Fruit fly (Drosophila melanogaster) ovary, adult (tissue): ENCODE data around the gene CG14459.

Source experiments
- CG17801 ChIP-seq: fragments of 200-800 bp; optimal IDR thresholded peaks from 2 replicates; lab custom pipeline; 2019; ENCODE audit warnings: missing biosample characterization, mild to moderate bottlenecking, missing genetic modification characterization, moderate library complexity; ENCODE audit not compliant: partially characterized antibody

Gene CG14459

dm6 chr3L:22637866-22638534 lies at the start of gene CG14459:
TSS of gene CG14459 (minus strand) at chr3L:22637916.
- TF ChIP-seq CG17801 (GFP tag; lab: Kevin White, UChicago) = no peak

DNA sequence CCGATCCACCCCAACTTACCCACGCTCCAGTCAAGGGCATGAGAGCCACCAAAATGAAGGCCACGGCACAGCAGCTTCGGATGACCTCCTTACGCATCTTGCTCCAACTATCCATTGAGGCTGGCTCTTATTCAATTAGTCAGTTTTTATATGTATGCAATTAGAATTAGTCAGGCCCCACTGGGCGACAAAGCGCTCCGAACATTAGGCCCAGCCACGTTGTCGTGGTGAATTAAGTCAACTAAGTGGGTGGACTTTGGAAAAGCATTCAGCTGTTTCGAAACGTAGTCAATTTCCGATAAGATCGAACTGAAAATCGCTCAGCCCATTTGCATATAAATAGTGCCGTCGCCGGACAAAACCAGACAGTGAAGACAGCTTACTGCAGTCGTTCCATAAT lies 49.3 kb upstream of the CG14459 start, which contains the start of the genes CG14455 and CG14456:
CG14455 (minus strand) TSS at position 101 of the 400 bp plus-strand sequence.
CG14456 (plus strand) TSS at position 236 of the 400 bp plus-strand sequence.
- no peak for TF ChIP-seq CG17801 (GFP tag; lab: Kevin White, UChicago)

DNA sequence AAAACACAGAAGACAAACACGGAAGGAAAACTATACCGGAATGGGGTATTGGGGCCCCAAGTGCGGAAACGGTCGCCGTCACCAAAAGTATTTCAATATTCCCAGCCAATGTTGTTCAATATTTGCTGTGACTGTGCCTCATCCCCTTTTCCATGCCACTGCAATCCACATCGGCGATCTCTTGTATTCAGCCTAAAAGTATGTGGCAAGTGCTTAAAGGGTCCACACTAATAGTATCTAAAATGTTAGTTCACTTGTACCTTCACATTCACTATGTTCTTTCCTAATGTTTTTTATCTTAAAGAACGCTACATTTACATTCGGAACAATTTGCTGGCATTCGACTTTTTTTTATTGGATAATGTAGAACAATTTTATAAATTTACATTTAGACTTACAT lies 43.2 kb upstream of the CG14459 start:
- TF ChIP-seq CG17801 (GFP tag; lab: Kevin White, UChicago) = no peak

DNA sequence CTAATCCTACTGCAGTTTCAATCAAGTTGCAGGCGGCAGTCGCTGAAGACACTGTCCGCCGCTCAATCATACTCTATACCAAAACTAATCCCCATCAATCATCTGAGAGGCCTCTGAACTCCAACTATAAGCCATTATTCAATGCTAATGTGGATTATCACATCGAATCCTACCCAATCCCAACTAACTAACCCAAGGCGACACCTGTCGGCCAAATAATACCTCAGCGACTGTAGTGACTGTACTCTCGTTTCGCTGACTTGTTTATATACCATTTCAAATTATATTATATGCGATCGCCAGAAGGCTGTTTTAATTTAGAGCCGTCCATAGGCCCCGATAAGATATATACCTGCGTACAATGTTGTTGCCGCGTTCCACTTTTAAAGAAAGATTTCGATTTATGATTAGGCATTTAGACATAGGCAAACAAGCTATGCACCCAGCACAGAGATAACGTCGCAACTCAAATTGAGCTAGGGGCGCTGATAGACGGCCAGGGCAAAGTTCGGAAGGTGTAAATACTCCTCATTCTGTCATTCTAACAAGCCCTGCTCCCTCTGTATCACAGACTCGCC lies 34.1 kb upstream of the CG14459 start:
- TF ChIP-seq CG17801 (GFP tag; lab: Kevin White, UChicago) = no peak

dm6 chr3L:22670174-22670573 lies 32.5 kb upstream of the CG14459 start:
- no peak for TF ChIP-seq CG17801 (GFP tag; lab: Kevin White, UChicago)

dm6 chr3L:22669275-22670006 lies 31.7 kb upstream of the CG14459 start, which contains the start of gene Jhbp6:
TSS of gene Jhbp6 (plus strand) at chr3L:22669956.
- TF ChIP-seq CG17801 (GFP tag; lab: Kevin White, UChicago) = no peak

dm6 chr3L:22665110-22665509 lies 27.4 kb upstream of the CG14459 start:
- no peak for TF ChIP-seq CG17801 (GFP tag; lab: Kevin White, UChicago)

DNA sequence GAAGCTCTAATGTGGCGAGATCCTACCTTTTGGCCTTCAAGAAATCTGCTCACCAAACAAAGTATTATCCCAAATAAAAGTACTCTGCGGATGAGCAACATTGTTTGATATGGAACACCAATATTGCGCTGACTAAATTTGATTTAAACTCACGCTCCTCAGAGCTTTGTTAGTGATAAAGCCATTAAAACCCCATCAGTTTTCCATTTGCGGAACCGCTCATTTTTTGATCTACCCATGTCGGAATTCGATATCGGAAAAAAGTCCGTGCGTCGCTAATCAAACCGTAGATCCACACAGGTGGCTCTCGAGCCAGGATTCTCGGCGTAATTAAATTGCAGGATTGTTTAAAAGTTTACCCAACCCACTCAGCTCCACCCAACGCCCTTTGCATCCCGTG lies 14.7 kb upstream of the CG14459 start, which contains the start of gene CG33772:
CG33772 (minus strand) TSS at position 101 of the 400 bp plus-strand sequence.
- no peak for TF ChIP-seq CG17801 (GFP tag; lab: Kevin White, UChicago)

dm6 chr3L:22649096-22649495 lies 11.4 kb upstream of the CG14459 start, which contains the start of gene CG33771:
TSS of gene CG33771 (plus strand) at chr3L:22649396.
- no peak for TF ChIP-seq CG17801 (GFP tag; lab: Kevin White, UChicago)

dm6 chr3L:22648372-22648771 lies 10.7 kb upstream of the CG14459 start, which contains the start of gene CG33770:
TSS of gene CG33770 (plus strand) at chr3L:22648672.
- no peak for TF ChIP-seq CG17801 (GFP tag; lab: Kevin White, UChicago)

DNA sequence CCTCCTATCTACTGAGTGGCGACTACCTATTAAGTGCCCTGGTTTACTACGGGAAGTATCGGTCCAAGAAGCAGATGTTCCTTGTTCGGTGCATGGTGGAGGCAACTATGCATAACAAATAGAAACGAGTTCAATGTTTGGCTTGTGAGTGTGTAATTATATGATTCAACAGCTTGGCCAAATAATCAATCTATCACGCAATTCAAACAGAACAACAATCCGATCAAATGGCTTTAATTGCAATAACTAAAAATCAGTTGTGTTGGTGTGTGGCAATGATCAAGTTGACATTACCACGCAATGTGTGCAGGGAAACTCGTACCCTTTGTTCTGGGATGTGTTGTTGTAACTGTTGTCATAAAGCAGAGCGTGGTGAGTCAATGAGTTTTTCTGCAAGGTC lies 9.9 kb upstream of the CG14459 start, which contains the start of gene CG33769:
CG33769 (plus strand) TSS at position 301 of the 400 bp plus-strand sequence.
- no peak for TF ChIP-seq CG17801 (GFP tag; lab: Kevin White, UChicago)

DNA sequence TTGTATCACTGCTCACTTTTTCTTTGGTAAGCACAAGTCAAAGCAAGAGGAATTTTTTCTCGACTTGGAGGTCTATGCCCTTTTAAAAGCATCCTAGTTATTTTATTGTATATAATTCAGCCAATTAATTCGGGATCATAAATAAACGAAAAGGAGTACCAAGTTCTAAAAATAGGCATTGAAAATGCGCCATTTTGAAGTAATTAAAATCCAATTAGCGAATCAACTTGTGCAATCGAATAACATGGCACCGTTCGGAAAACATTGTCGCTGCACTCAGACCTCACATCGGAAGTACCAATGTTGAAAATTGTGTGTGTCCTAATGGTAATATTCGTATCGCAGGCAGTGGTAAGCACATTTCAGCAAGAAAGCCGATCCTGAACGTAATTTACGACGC lies 9.1 kb upstream of the CG14459 start, which contains the start of gene CG33768:
CG33768 (plus strand) TSS at position 301 of the 400 bp plus-strand sequence.
- TF ChIP-seq CG17801 (GFP tag; lab: Kevin White, UChicago) = no peak

- TF ChIP-seq CG17801 (GFP tag; lab: Kevin White, UChicago) = no peak
Measured at dm6 chr3L:22646007-22646406, 8.3 kb upstream of the CG14459 start, which contains the start of gene CG33767. TSS of gene CG33767 (plus strand) at chr3L:22646307.

- TF ChIP-seq CG17801 (GFP tag; lab: Kevin White, UChicago) = no peak
Measured at dm6 chr3L:22645327-22645726, 7.6 kb upstream of the CG14459 start, which contains the start of gene CG33766. TSS of gene CG33766 (plus strand) at chr3L:22645627.
